Worm (Caenorhabditis elegans) whole organism, midembryonic: ENCODE data around the gene K11G9.5.

Experiments
- T22C8.4 ChIP-seq: fragments of 200-800 bp; sonication (Bioruptor generic); IDR thresholded peaks from 2 replicates; pipeline ENCODE4 v1.3.6; 2022; ENCODE audit warnings: missing genetic modification characterization, missing compliant biosample characterization
- cog-1 ChIP-seq: sonication (generic microtip); optimal IDR thresholded peaks from 2 replicates; lab custom pipeline; 2016; ENCODE audit warnings: missing genetic modification characterization, missing compliant biosample characterization
- flt-1 ChIP-seq: fragments of 200-800 bp; sonication (Bioruptor generic); IDR thresholded peaks from 2 replicates; pipeline ENCODE4 v1.3.6; 2022; ENCODE audit warnings: missing genetic modification characterization, missing compliant biosample characterization
- klf-2 ChIP-seq: fragments of 200-800 bp; sonication (Bioruptor generic); conservative IDR thresholded peaks from 2 replicates; pipeline ENCODE4 v1.3.6; 2022; ENCODE audit warnings: missing genetic modification reagents, missing genetic modification characterization, missing compliant biosample characterization
- med-1 ChIP-seq: sonication (generic microtip); optimal IDR thresholded peaks from 2 replicates; lab custom pipeline; 2017; ENCODE audit warnings: missing genetic modification characterization, mild to moderate bottlenecking, missing compliant biosample characterization, antibody characterized with exemption, missing genetic modification reagents; ENCODE audit not compliant: insufficient read depth
- ref-1 ChIP-seq: fragments of 200-800 bp; sonication (Bioruptor generic); conservative IDR thresholded peaks from 2 replicates; pipeline ENCODE4 v1.3.6; 2022; ENCODE audit warnings: missing genetic modification reagents, missing genetic modification characterization, missing compliant biosample characterization
- tab-1 ChIP-seq: fragments of 200-800 bp; sonication (Bioruptor generic); IDR thresholded peaks from 2 replicates; pipeline ENCODE4 v1.3.6; 2022; ENCODE audit warnings: missing genetic modification characterization, missing compliant biosample characterization
- ztf-23 ChIP-seq: fragments of 200-800 bp; sonication (Bioruptor generic); IDR thresholded peaks from 2 replicates; pipeline ENCODE4 v1.3.6; 2022; ENCODE audit warnings: missing genetic modification reagents, missing genetic modification characterization, missing compliant biosample characterization
- ztf-29 ChIP-seq: fragments of 200-800 bp; sonication (Bioruptor generic); IDR thresholded peaks from 2 replicates; pipeline ENCODE4 v1.3.6; 2022; ENCODE audit warnings: missing genetic modification reagents, missing genetic modification characterization, missing compliant biosample characterization

Gene K11G9.5

ce11 chrV:6709050-6709683 is 20.9 kb upstream of the K11G9.5 start, which contains the start of gene dlst-1:
Gene dlst-1, minus strand, starts transcription at chrV:6709101.
- peak; percentile 80 for TF ChIP-seq tab-1 (GFP tag; lab: Robert Waterston, UW)
- 0 out of 2 replicates have a peak, but pooled peaks have one; percentile 28 for TF ChIP-seq klf-2
- peak; percentile 82 for TF ChIP-seq ztf-23 (GFP tag; lab: Robert Waterston, UW)
- 0 out of 2 replicates have a peak, but pooled peaks have one; percentile 23 for TF ChIP-seq ref-1 (GFP tag; lab: Robert Waterston, UW)
- TF ChIP-seq cog-1 (tag; lab: Kevin White, UChicago) = no peak
- peak; percentile 77 for TF ChIP-seq med-1 (GFP tag; lab: Kevin White, UChicago)
- TF ChIP-seq ztf-29 (GFP tag; lab: Robert Waterston, UW) = no peak
- peak; percentile 73 for TF ChIP-seq flt-1

- TF ChIP-seq ref-1 (GFP tag; lab: Robert Waterston, UW) (no peak), cog-1 (tag; lab: Kevin White, UChicago) (no peak), T22C8.4 (no peak), med-1 (GFP tag; lab: Kevin White, UChicago) (no peak), ztf-23 (GFP tag; lab: Robert Waterston, UW) (no peak), flt-1 (no peak), klf-2 (no peak)
Observed at ce11 chrV:6706771-6707170, 18.5 kb upstream of the K11G9.5 start, which contains the start of gene W02F12.4. Gene W02F12.4, minus strand, starts transcription at chrV:6706934.

ce11 chrV:6705367-6705766 is 17.1 kb upstream of the K11G9.5 start:
- no peak for TF ChIP-seq ztf-29 (GFP tag; lab: Robert Waterston, UW)
- TF ChIP-seq cog-1 (tag; lab: Kevin White, UChicago) = no peak
- no peak for TF ChIP-seq ref-1 (GFP tag; lab: Robert Waterston, UW)
- TF ChIP-seq T22C8.4 = no peak
- TF ChIP-seq tab-1 (GFP tag; lab: Robert Waterston, UW) = no peak
- no peak for TF ChIP-seq ztf-23 (GFP tag; lab: Robert Waterston, UW)
- no peak for TF ChIP-seq flt-1
- no peak for TF ChIP-seq klf-2
- TF ChIP-seq med-1 (GFP tag; lab: Kevin White, UChicago) = no peak

- no peak for TF ChIP-seq tab-1 (GFP tag; lab: Robert Waterston, UW)
- TF ChIP-seq flt-1 = no peak
- no peak for TF ChIP-seq T22C8.4
- no peak for TF ChIP-seq med-1 (GFP tag; lab: Kevin White, UChicago)
- no peak for TF ChIP-seq ref-1 (GFP tag; lab: Robert Waterston, UW)
- TF ChIP-seq ztf-29 (GFP tag; lab: Robert Waterston, UW) = no peak
- no peak for TF ChIP-seq klf-2
- TF ChIP-seq cog-1 (tag; lab: Kevin White, UChicago) = no peak
- TF ChIP-seq ztf-23 (GFP tag; lab: Robert Waterston, UW) = no peak
Observed at ce11 chrV:6704482-6704881, 16.2 kb upstream of the K11G9.5 start.

ce11 chrV:6702692-6703091 is 14.4 kb upstream of the K11G9.5 start, which contains the start of gene era-1:
Gene era-1, plus strand, starts transcription at chrV:6703057.
- no peak for TF ChIP-seq ref-1 (GFP tag; lab: Robert Waterston, UW)
- no peak for TF ChIP-seq klf-2
- TF ChIP-seq cog-1 (tag; lab: Kevin White, UChicago) = no peak
- no peak for TF ChIP-seq ztf-23 (GFP tag; lab: Robert Waterston, UW)
- no peak for TF ChIP-seq med-1 (GFP tag; lab: Kevin White, UChicago)
- no peak for TF ChIP-seq T22C8.4
- no peak for TF ChIP-seq flt-1
- TF ChIP-seq tab-1 (GFP tag; lab: Robert Waterston, UW) = no peak
- no peak for TF ChIP-seq ztf-29 (GFP tag; lab: Robert Waterston, UW)

ce11 chrV:6699833-6700232 is 11.5 kb upstream of the K11G9.5 start:
- TF ChIP-seq flt-1 (no peak), T22C8.4 (no peak), klf-2 (no peak), tab-1 (GFP tag; lab: Robert Waterston, UW) (no peak), med-1 (GFP tag; lab: Kevin White, UChicago) (no peak), ztf-23 (GFP tag; lab: Robert Waterston, UW) (no peak), cog-1 (tag; lab: Kevin White, UChicago) (no peak), ref-1 (GFP tag; lab: Robert Waterston, UW) (no peak), ztf-29 (GFP tag; lab: Robert Waterston, UW) (no peak)

ce11 chrV:6699021-6699420 is 10.7 kb upstream of the K11G9.5 start:
- TF ChIP-seq med-1 (GFP tag; lab: Kevin White, UChicago) = no peak
- no peak for TF ChIP-seq flt-1
- TF ChIP-seq klf-2 = no peak
- TF ChIP-seq T22C8.4 = no peak
- no peak for TF ChIP-seq ztf-29 (GFP tag; lab: Robert Waterston, UW)
- no peak for TF ChIP-seq ztf-23 (GFP tag; lab: Robert Waterston, UW)
- TF ChIP-seq ref-1 (GFP tag; lab: Robert Waterston, UW) = no peak
- no peak for TF ChIP-seq tab-1 (GFP tag; lab: Robert Waterston, UW)

ce11 chrV:6697552-6697951 is 9.3 kb upstream of the K11G9.5 start, which contains the start of gene W02F12.2:
Gene W02F12.2, minus strand, starts transcription at chrV:6697652.
- no peak for TF ChIP-seq ztf-29 (GFP tag; lab: Robert Waterston, UW)
- TF ChIP-seq T22C8.4 = no peak
- TF ChIP-seq cog-1 (tag; lab: Kevin White, UChicago) = no peak
- no peak for TF ChIP-seq tab-1 (GFP tag; lab: Robert Waterston, UW)
- TF ChIP-seq klf-2 = no peak

- TF ChIP-seq ztf-23 (GFP tag; lab: Robert Waterston, UW) (no peak), klf-2 (no peak), T22C8.4 (no peak), tab-1 (GFP tag; lab: Robert Waterston, UW) (no peak), flt-1 (no peak), ref-1 (GFP tag; lab: Robert Waterston, UW) (no peak), cog-1 (tag; lab: Kevin White, UChicago) (no peak), med-1 (GFP tag; lab: Kevin White, UChicago) (no peak), ztf-29 (GFP tag; lab: Robert Waterston, UW) (no peak)
Observed at ce11 chrV:6694668-6695067, 6.4 kb upstream of the K11G9.5 start, which contains the start of gene W02F12.8. Gene W02F12.8, minus strand, starts transcription at chrV:6694768.
